Fruit fly (Drosophila melanogaster) whole organism, embryonic: ENCODE data around the gene Elo68alpha.

Experiments
- Adf1 ChIP-seq: fragments of 200-800 bp; sonication (Bioruptor generic); IDR thresholded peaks from 2 replicates; pipeline ENCODE4 v1.3.6; 2022; ENCODE audit warnings: missing biosample characterization, missing genetic modification characterization
- BEAF-32 ChIP-seq: fragments of 200-800 bp; sonication (Bioruptor generic); optimal IDR thresholded peaks from 3 replicates; lab custom pipeline; 2017; ENCODE audit warnings: missing biosample characterization, missing genetic modification characterization, mild to moderate bottlenecking, moderate library complexity, missing genetic modification reagents
- BtbVII ChIP-seq: fragments of 200-800 bp; sonication (Bioruptor generic); optimal IDR thresholded peaks from 3 replicates; lab custom pipeline; 2017; ENCODE audit warnings: missing biosample characterization, mild to moderate bottlenecking, missing genetic modification characterization
- CG10274 ChIP-seq: fragments of 200-800 bp; sonication (Bioruptor generic); optimal IDR thresholded peaks from 3 replicates; lab custom pipeline; 2017; ENCODE audit warnings: missing biosample characterization, mild to moderate bottlenecking, missing genetic modification characterization
- CG11247 ChIP-seq: fragments of 200-800 bp; sonication (Bioruptor generic); IDR thresholded peaks from 2 replicates; pipeline ENCODE4 v1.3.6; 2022; ENCODE audit warnings: missing biosample characterization, missing genetic modification characterization
- CG11696 ChIP-seq: fragments of 200-800 bp; sonication (Bioruptor generic); IDR thresholded peaks from 2 replicates; pipeline ENCODE4 v1.3.6; 2022; ENCODE audit warnings: missing biosample characterization, missing genetic modification characterization
- CG12391 ChIP-seq: fragments of 200-800 bp; sonication (Bioruptor generic); optimal IDR thresholded peaks from 3 replicates; lab custom pipeline; 2018; ENCODE audit warnings: missing biosample characterization, mild to moderate bottlenecking, missing genetic modification characterization, moderate library complexity
- CG17328 ChIP-seq: fragments of 200-800 bp; sonication (Bioruptor generic); IDR thresholded peaks from 2 replicates; pipeline ENCODE4 v1.3.6; 2022; ENCODE audit warnings: missing biosample characterization, missing genetic modification characterization
- CG1792 ChIP-seq: fragments of 200-800 bp; sonication (Bioruptor generic); optimal IDR thresholded peaks from 2 replicates; lab custom pipeline; 2016; ENCODE audit warnings: missing biosample characterization, missing genetic modification characterization
- CG2202 ChIP-seq: fragments of 200-800 bp; sonication (Bioruptor generic); optimal IDR thresholded peaks from 2 replicates; lab custom pipeline; 2018; ENCODE audit warnings: missing biosample characterization, mild to moderate bottlenecking, missing genetic modification characterization
- CG4424 ChIP-seq: fragments of 200-800 bp; sonication (Bioruptor generic); optimal IDR thresholded peaks from 3 replicates; lab custom pipeline; 2016; ENCODE audit warnings: missing biosample characterization, missing genetic modification characterization
- CG6254 ChIP-seq: fragments of 200-800 bp; sonication (Bioruptor generic); optimal IDR thresholded peaks from 3 replicates; lab custom pipeline; 2017; ENCODE audit warnings: mild to moderate bottlenecking, missing biosample characterization, missing genetic modification reagents, missing genetic modification characterization
- CG7963 ChIP-seq: fragments of 200-800 bp; sonication (Bioruptor generic); IDR thresholded peaks from 3 replicates; pipeline ENCODE4 v1.3.6; 2022; ENCODE audit warnings: missing biosample characterization, missing genetic modification characterization; ENCODE audit not compliant: partially characterized antibody
- CG8290 ChIP-seq, 3 experiments: fragments of 200-800 bp; sonication (Bioruptor generic); optimal IDR thresholded peaks; 2 replicates each; lab custom pipeline; 2016 to 2019; ENCODE audit warnings: missing biosample characterization in 3 of 3, missing genetic modification characterization in 3 of 3, mild to moderate bottlenecking in 2 of 3, moderate library complexity in 1 of 3
- CG8478 ChIP-seq: fragments of >200 bp; optimal IDR thresholded peaks from 2 replicates; lab custom pipeline; 2018
- CG9609 ChIP-seq: fragments of 200-800 bp; sonication (Bioruptor generic); optimal IDR thresholded peaks from 3 replicates; lab custom pipeline; 2016; ENCODE audit warnings: missing biosample characterization, missing genetic modification characterization
- CG9727 ChIP-seq: fragments of 200-800 bp; sonication (Bioruptor generic); optimal IDR thresholded peaks from 3 replicates; lab custom pipeline; 2017; ENCODE audit warnings: missing biosample characterization, mild to moderate bottlenecking, missing genetic modification characterization
- CG9932 ChIP-seq: fragments of 200-800 bp; sonication (Bioruptor generic); IDR thresholded peaks from 2 replicates; pipeline ENCODE4 v1.3.6; 2022; ENCODE audit warnings: missing biosample characterization, missing genetic modification characterization
- CHES-1-like ChIP-seq: fragments of 200-800 bp; sonication (Bioruptor generic); optimal IDR thresholded peaks from 2 replicates; lab custom pipeline; 2016; ENCODE audit warnings: missing biosample characterization, missing genetic modification characterization
- Chrac-16 ChIP-seq: fragments of 200-800 bp; sonication (Bioruptor generic); optimal IDR thresholded peaks from 3 replicates; lab custom pipeline; 2016; ENCODE audit warnings: missing biosample characterization, missing genetic modification characterization
- D19B ChIP-seq: fragments of 200-800 bp; sonication (Bioruptor generic); optimal IDR thresholded peaks from 2 replicates; lab custom pipeline; 2017; ENCODE audit warnings: missing biosample characterization, mild to moderate bottlenecking, missing genetic modification characterization
- E2f2 ChIP-seq: fragments of 200-800 bp; sonication (Bioruptor generic); IDR thresholded peaks from 2 replicates; pipeline ENCODE4 v1.3.6; 2022; ENCODE audit warnings: missing biosample characterization, missing genetic modification characterization
- Fer1 ChIP-seq: fragments of 200-800 bp; sonication (Bioruptor generic); optimal IDR thresholded peaks from 2 replicates; lab custom pipeline; 2017; ENCODE audit warnings: missing biosample characterization, mild to moderate bottlenecking, missing genetic modification characterization
- HLHmδ ChIP-seq: fragments of 200-800 bp; sonication (Bioruptor generic); optimal IDR thresholded peaks from 2 replicates; lab custom pipeline; 2018; ENCODE audit warnings: missing biosample characterization, mild to moderate bottlenecking, missing genetic modification characterization, moderate library complexity
- Meics ChIP-seq: fragments of 200-800 bp; sonication (Bioruptor generic); optimal IDR thresholded peaks from 2 replicates; lab custom pipeline; 2017; ENCODE audit warnings: missing biosample characterization, mild to moderate bottlenecking, missing genetic modification characterization
- Mrtf ChIP-seq: fragments of 200-800 bp; sonication (Bioruptor generic); IDR thresholded peaks from 3 replicates; pipeline ENCODE4 v1.3.6; 2022; ENCODE audit warnings: missing biosample characterization, missing genetic modification characterization
- NFAT ChIP-seq: fragments of 200-800 bp; sonication (Bioruptor generic); IDR thresholded peaks from 2 replicates; pipeline ENCODE4 v1.3.6; 2022; ENCODE audit warnings: missing biosample characterization, missing genetic modification characterization
- Oli ChIP-seq: fragments of 200-800 bp; sonication (Bioruptor generic); optimal IDR thresholded peaks from 2 replicates; lab custom pipeline; 2018; ENCODE audit warnings: missing biosample characterization, mild to moderate bottlenecking, missing genetic modification characterization, moderate library complexity
- Sin3A ChIP-seq: fragments of >200 bp; optimal IDR thresholded peaks from 2 replicates; lab custom pipeline; 2018
- Sry-β ChIP-seq: fragments of 200-800 bp; sonication (Bioruptor generic); optimal IDR thresholded peaks from 2 replicates; lab custom pipeline; 2018; ENCODE audit warnings: missing biosample characterization, mild to moderate bottlenecking, missing genetic modification characterization, moderate library complexity
- Trl ChIP-seq, 3 experiments: fragments of >200 bp in 2 of 3; fragments of 200-800 bp in 1 of 3; sonication (Bioruptor generic) in 1 of 3; optimal IDR thresholded peaks; 2 replicates in 1 of 3; 3 replicates in 2 of 3; lab custom pipeline; 2016 to 2017; ENCODE audit warnings: missing biosample characterization in 1 of 3, missing genetic modification characterization in 1 of 3
- abd-A ChIP-seq: fragments of 200-800 bp; sonication (Bioruptor generic); optimal IDR thresholded peaks from 3 replicates; lab custom pipeline; 2019; ENCODE audit warnings: missing biosample characterization, mild to moderate bottlenecking, missing genetic modification characterization, moderate library complexity
- ac ChIP-seq: fragments of 200-800 bp; sonication (Bioruptor generic); optimal IDR thresholded peaks from 3 replicates; lab custom pipeline; 2017; ENCODE audit warnings: missing biosample characterization, mild to moderate bottlenecking, missing genetic modification characterization
- da ChIP-seq: fragments of 200-800 bp; sonication (Bioruptor generic); optimal IDR thresholded peaks from 2 replicates; lab custom pipeline; 2016; ENCODE audit warnings: missing biosample characterization, missing genetic modification characterization
- dm ChIP-seq: fragments of 200-800 bp; sonication (Bioruptor generic); optimal IDR thresholded peaks from 3 replicates; lab custom pipeline; 2016; ENCODE audit warnings: missing biosample characterization, missing genetic modification characterization
- fru ChIP-seq: fragments of >200 bp; optimal IDR thresholded peaks from 2 replicates; lab custom pipeline; 2017
- gcm ChIP-seq: fragments of 200-800 bp; sonication (Bioruptor generic); optimal IDR thresholded peaks from 2 replicates; lab custom pipeline; 2019; ENCODE audit warnings: missing biosample characterization, mild to moderate bottlenecking, missing genetic modification characterization, moderate library complexity
- gro ChIP-seq: fragments of 200-800 bp; sonication (Bioruptor generic); optimal IDR thresholded peaks from 2 replicates; lab custom pipeline; 2016; ENCODE audit warnings: missing biosample characterization, missing genetic modification characterization
- gsb ChIP-seq: fragments of 200-800 bp; sonication (Bioruptor generic); IDR thresholded peaks from 2 replicates; pipeline ENCODE4 v1.3.6; 2022; ENCODE audit warnings: missing biosample characterization, missing genetic modification characterization
- gsb-n ChIP-seq: fragments of 200-800 bp; sonication (Bioruptor generic); optimal IDR thresholded peaks from 3 replicates; lab custom pipeline; 2018; ENCODE audit warnings: missing biosample characterization, mild to moderate bottlenecking, missing genetic modification characterization
- gt ChIP-seq: fragments of 200-800 bp; sonication (Bioruptor generic); IDR thresholded peaks from 2 replicates; pipeline ENCODE4 v1.3.6; 2022; ENCODE audit warnings: missing biosample characterization, missing genetic modification characterization
- kah ChIP-seq: fragments of 200-800 bp; sonication (Bioruptor generic); optimal IDR thresholded peaks from 2 replicates; lab custom pipeline; 2018; ENCODE audit warnings: missing biosample characterization, mild to moderate bottlenecking, missing genetic modification characterization
- kni ChIP-seq: fragments of 200-800 bp; sonication (Bioruptor generic); optimal IDR thresholded peaks from 3 replicates; lab custom pipeline; 2017; ENCODE audit warnings: mild to moderate bottlenecking, missing biosample characterization, missing genetic modification reagents, missing genetic modification characterization
- nerfin-1 ChIP-seq: fragments of 200-800 bp; sonication (Bioruptor generic); optimal IDR thresholded peaks from 3 replicates; lab custom pipeline; 2019; ENCODE audit warnings: missing biosample characterization, mild to moderate bottlenecking, missing genetic modification characterization, moderate library complexity
- oc ChIP-seq: fragments of 200-800 bp; sonication (Bioruptor generic); optimal IDR thresholded peaks from 2 replicates; lab custom pipeline; 2018; ENCODE audit warnings: missing biosample characterization, mild to moderate bottlenecking, missing genetic modification characterization, moderate library complexity
- odd ChIP-seq: fragments of 200-800 bp; sonication (Bioruptor generic); optimal IDR thresholded peaks from 2 replicates; lab custom pipeline; 2017; ENCODE audit warnings: missing biosample characterization, mild to moderate bottlenecking, missing genetic modification characterization
- sens-2 ChIP-seq: fragments of 200-800 bp; sonication (Bioruptor generic); IDR thresholded peaks from 2 replicates; pipeline ENCODE4 v1.3.6; 2022; ENCODE audit warnings: missing biosample characterization, missing genetic modification characterization
- stc ChIP-seq: fragments of 200-800 bp; sonication (Bioruptor generic); IDR thresholded peaks from 2 replicates; pipeline ENCODE4 v1.3.6; 2022; ENCODE audit warnings: missing biosample characterization, missing genetic modification characterization
- sug ChIP-seq: fragments of 200-800 bp; optimal IDR thresholded peaks from 2 replicates; lab custom pipeline; 2019; ENCODE audit warnings: missing biosample characterization, mild to moderate bottlenecking, missing genetic modification characterization, moderate library complexity
- tin ChIP-seq: fragments of 200-800 bp; sonication (Bioruptor generic); optimal IDR thresholded peaks from 3 replicates; lab custom pipeline; 2016; ENCODE audit warnings: missing biosample characterization, missing genetic modification characterization
- twi ChIP-seq: fragments of 200-800 bp; optimal IDR thresholded peaks from 2 replicates; lab custom pipeline; 2019; ENCODE audit warnings: missing biosample characterization, mild to moderate bottlenecking, missing genetic modification characterization, moderate library complexity

The Elo68alpha gene

DNA sequence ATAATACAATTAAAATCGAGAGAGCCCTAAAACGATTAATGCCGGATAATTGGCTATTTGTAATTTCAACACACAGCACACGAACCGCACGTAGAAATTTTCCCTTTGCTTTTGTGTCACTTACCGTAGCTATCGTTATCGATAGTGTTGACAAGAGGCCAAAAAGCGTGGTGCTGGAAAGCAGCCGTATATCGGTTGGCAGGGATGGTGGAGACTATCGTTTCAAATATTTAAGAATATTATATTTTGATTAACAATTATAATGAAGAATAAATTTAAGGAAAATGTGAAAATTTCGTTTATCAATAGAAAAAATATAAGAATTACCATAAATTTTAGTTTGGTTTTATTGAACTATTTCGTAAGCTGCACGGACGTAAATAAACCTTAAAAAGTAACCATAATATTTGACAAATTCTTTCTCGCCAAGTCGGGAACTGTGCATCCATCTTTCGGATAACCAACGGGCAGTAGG is 9.7 kb downstream of the Elo68alpha start, which contains the start of gene JIL-1 (continued):
- TF ChIP-seq CG17328 (GFP tag; lab: Robert Waterston, UW) (peak; percentile 64), twi (no peak), Chrac-16 (GFP tag; lab: Kevin White, UChicago) (peak; percentile 63), CG1792 (GFP tag; lab: Kevin White, UChicago) (peak; percentile 4), tin (GFP tag; lab: Kevin White, UChicago) (peak; percentile 61), Mrtf (peak; percentile 55; the same call in 1 of the 3 replicates), Sry-β (GFP tag; lab: Kevin White, UChicago) (peak; percentile 4), da (GFP tag; lab: Kevin White, UChicago) (no peak), abd-A (tag; lab: Kevin White, UChicago) (peak; percentile 28), CG8478 (lab: Kevin White, UChicago) (no peak), gro (GFP tag; lab: Kevin White, UChicago) (peak; percentile 48), oc (tag; lab: Kevin White, UChicago) (peak; percentile 17), Adf1 (GFP tag; lab: Robert Waterston, UW) (peak; percentile 55; the same call in 1 of the 2 replicates), CG6254 (GFP tag; lab: Kevin White, UChicago) (no peak), Fer1 (peak; percentile 60), Trl (optimal IDR thresholded peaks at IDR 0.05; lab: Kevin White, UChicago) (no peak), Trl (GFP tag; optimal IDR thresholded peaks at IDR 0.05; lab: Kevin White, UChicago) (no peak), CG8290 (GFP tag; optimal IDR thresholded peaks at IDR 0.05; lab: Kevin White, UChicago) (peak; percentile 59), CG8290 (tag; optimal IDR thresholded peaks at IDR 0.05; lab: Kevin White, UChicago) (peak; percentile 9 to 74), gt (GFP tag; lab: Robert Waterston, UW) (no peak), D19B (no peak), CG2202 (tag; lab: Kevin White, UChicago) (peak; percentile 34), Sin3A (lab: Kevin White, UChicago) (peak; percentile 47), BEAF-32 (GFP tag; lab: Kevin White, UChicago) (peak; percentile 89), ac (no peak), CG10274 (GFP tag; lab: Kevin White, UChicago) (no peak), kah (GFP tag; lab: Kevin White, UChicago) (no peak), CG7963 (GFP tag; lab: Robert Waterston, UW) (peak; percentile 79), odd (GFP tag; lab: Kevin White, UChicago) (no peak), gcm (no peak), E2f2 (GFP tag; lab: Robert Waterston, UW) (peak; percentile 49), dm (GFP tag; lab: Kevin White, UChicago) (no peak), BtbVII (GFP tag; lab: Kevin White, UChicago) (peak; percentile 39), Oli (tag; lab: Kevin White, UChicago) (peak; percentile 35), stc (GFP tag; lab: Robert Waterston, UW) (peak; percentile 39; the same call in 1 of the 2 replicates), Meics (GFP tag; lab: Kevin White, UChicago) (peak; percentile 69), CG9932 (peak; percentile 95), CG9609 (peak; percentile 3), fru (lab: Kevin White, UChicago) (no peak), CG12391 (tag; lab: Kevin White, UChicago) (peak; percentile 71), kni (GFP tag; lab: Kevin White, UChicago) (no peak), CG4424 (GFP tag; lab: Kevin White, UChicago) (peak; percentile 44), CG11247 (GFP tag; lab: Robert Waterston, UW) (peak; percentile 83), gsb (GFP tag; lab: Robert Waterston, UW) (peak; percentile 28; the same call in 1 of the 2 replicates), CG9727 (peak; percentile 28), nerfin-1 (tag; lab: Kevin White, UChicago) (peak; percentile 30), sens-2 (GFP tag; lab: Robert Waterston, UW) (no peak), gsb-n (tag; lab: Kevin White, UChicago) (peak; percentile 32), HLHmδ (GFP tag; lab: Kevin White, UChicago) (peak; percentile 10), CG11696 (GFP tag; lab: Robert Waterston, UW) (no peak), NFAT (GFP tag; lab: Robert Waterston, UW) (peak; percentile 92), CHES-1-like (GFP tag; lab: Kevin White, UChicago) (no peak), sug (tag; lab: Kevin White, UChicago) (peak; percentile 67)
